Worm (Caenorhabditis elegans) whole organism, L2 larva: ENCODE measurements around the gene Y67D8A.2.
"Not testable (repeated sequence)": the region's sequence is repeated elsewhere in the genome, so short reads cannot be mapped to it uniquely, and the experiment has no call there.

ENCODE experiments used
- alr-1 ChIP-seq: fragments of 150-350 bp; optimal IDR thresholded peaks from 2 replicates; lab custom pipeline; 2014; ENCODE audit warnings: missing biosample characterization, missing genetic modification characterization
- aly-2 ChIP-seq: fragments of 150-350 bp; optimal IDR thresholded peaks from 2 replicates; lab custom pipeline; 2014; ENCODE audit warnings: missing biosample characterization, missing genetic modification characterization
- ama-1 ChIP-seq: fragments of 150-350 bp; optimal IDR thresholded peaks from 2 replicates; lab custom pipeline; 2018; ENCODE audit warnings: inconsistent platforms
- ceh-82 ChIP-seq: fragments of 150-350 bp; optimal IDR thresholded peaks from 2 replicates; lab custom pipeline; 2014; ENCODE audit warnings: missing biosample characterization, missing genetic modification characterization
- elt-3 ChIP-seq: sonication (generic microtip); optimal IDR thresholded peaks from 2 replicates; lab custom pipeline; 2017; ENCODE audit warnings: missing biosample characterization, missing genetic modification characterization
- gmeb-1 ChIP-seq: fragments of 150-350 bp; optimal IDR thresholded peaks from 2 replicates; lab custom pipeline; 2014; ENCODE audit warnings: missing biosample characterization, missing genetic modification characterization
- lin-11 ChIP-seq: fragments of 150-350 bp; sonication (generic microtip); optimal IDR thresholded peaks from 2 replicates; lab custom pipeline; 2014; ENCODE audit warnings: missing biosample characterization, missing genetic modification characterization, inconsistent platforms, mixed read lengths
- lin-13 ChIP-seq: fragments of 150-350 bp; optimal IDR thresholded peaks from 2 replicates; lab custom pipeline; 2014; ENCODE audit warnings: missing biosample characterization, missing genetic modification reagents, missing genetic modification characterization
- lsy-2 ChIP-seq, 2 experiments: fragments of 150-350 bp in 1 of 2; sonication (generic microtip) in 1 of 2; optimal IDR thresholded peaks; 2 replicates each; lab custom pipeline; 2014 to 2017; ENCODE audit warnings: missing biosample characterization in 2 of 2, missing genetic modification characterization in 2 of 2
- mab-5 ChIP-seq: fragments of 150-350 bp; optimal IDR thresholded peaks from 2 replicates; lab custom pipeline; 2014; ENCODE audit warnings: missing biosample characterization, missing genetic modification characterization
- mdl-1 ChIP-seq, 2 experiments: fragments of 150-350 bp in 1 of 2; sonication (generic microtip) in 1 of 2; optimal IDR thresholded peaks; 2 replicates each; lab custom pipeline; 2017; ENCODE audit warnings: missing biosample characterization in 2 of 2, missing genetic modification characterization in 2 of 2
- nhr-11 ChIP-seq: fragments of 150-350 bp; optimal IDR thresholded peaks from 2 replicates; lab custom pipeline; 2014; ENCODE audit warnings: missing biosample characterization, missing genetic modification characterization
- nhr-12 ChIP-seq: fragments of 150-350 bp; optimal IDR thresholded peaks from 2 replicates; lab custom pipeline; 2014; ENCODE audit warnings: missing biosample characterization, missing genetic modification characterization
- nhr-129 ChIP-seq: fragments of 150-350 bp; optimal IDR thresholded peaks from 2 replicates; lab custom pipeline; 2014; ENCODE audit warnings: missing biosample characterization, missing genetic modification characterization
- nhr-21 ChIP-seq: fragments of 150-350 bp; optimal IDR thresholded peaks from 2 replicates; lab custom pipeline; 2014; ENCODE audit warnings: missing biosample characterization, missing genetic modification characterization
- nhr-237 ChIP-seq: fragments of 150-350 bp; optimal IDR thresholded peaks from 2 replicates; lab custom pipeline; 2014; ENCODE audit warnings: missing biosample characterization, missing genetic modification characterization
- nhr-6 ChIP-seq: fragments of 150-350 bp; optimal IDR thresholded peaks from 2 replicates; lab custom pipeline; 2014; ENCODE audit warnings: missing biosample characterization, missing genetic modification characterization
- nhr-77 ChIP-seq: fragments of 150-350 bp; optimal IDR thresholded peaks from 2 replicates; lab custom pipeline; 2014; ENCODE audit warnings: missing biosample characterization, missing genetic modification characterization
- peb-1 ChIP-seq: fragments of 150-350 bp; optimal IDR thresholded peaks from 2 replicates; lab custom pipeline; 2014; ENCODE audit warnings: missing biosample characterization, missing genetic modification characterization
- sem-4 ChIP-seq: fragments of 150-350 bp; optimal IDR thresholded peaks from 2 replicates; lab custom pipeline; 2014; ENCODE audit warnings: missing biosample characterization, missing genetic modification reagents, missing genetic modification characterization
- sma-9 ChIP-seq, 2 experiments: fragments of 150-350 bp in 1 of 2; sonication (generic microtip) in 1 of 2; optimal IDR thresholded peaks; 2 replicates each; lab custom pipeline; 2014 to 2016; ENCODE audit warnings: missing genetic modification characterization in 2 of 2, mild to moderate bottlenecking in 1 of 2, missing biosample characterization in 1 of 2, missing compliant biosample characterization in 1 of 2, missing genetic modification reagents in 1 of 2, moderate library complexity in 1 of 2
- snpc-4 ChIP-seq: fragments of 150-350 bp; optimal IDR thresholded peaks from 2 replicates; lab custom pipeline; 2014; ENCODE audit warnings: missing biosample characterization, missing genetic modification characterization
- unc-62 ChIP-seq: fragments of 150-350 bp; optimal IDR thresholded peaks from 2 replicates; lab custom pipeline; 2014; ENCODE audit warnings: missing biosample characterization, missing genetic modification reagents, missing genetic modification characterization
- zag-1 ChIP-seq: fragments of 150-350 bp; optimal IDR thresholded peaks from 2 replicates; lab custom pipeline; 2014; ENCODE audit warnings: missing biosample characterization, missing genetic modification characterization
- ztf-1 ChIP-seq: fragments of 200-800 bp; sonication (Bioruptor generic); conservative IDR thresholded peaks from 2 replicates; pipeline ENCODE4 v1.3.6; 2022; ENCODE audit warnings: missing genetic modification characterization, missing compliant biosample characterization
- ztf-11 ChIP-seq: sonication (generic microtip); optimal IDR thresholded peaks from 2 replicates; lab custom pipeline; 2017; ENCODE audit warnings: missing biosample characterization, missing genetic modification characterization

Gene Y67D8A.2

ce11 chrIV:3296578-3297549, 74.6 kb downstream of the Y67D8A.2 start:
- TF ChIP-seq nhr-21 (tag; lab: Kevin White, UChicago) (no peak), nhr-237 (tag; lab: Kevin White, UChicago) (no peak), lin-13 (GFP tag; lab: Kevin White, UChicago) (no peak), ztf-1 (GFP tag; lab: Robert Waterston, UW) (no peak), snpc-4 (tag; lab: Kevin White, UChicago) (no peak), mab-5 (tag; lab: Kevin White, UChicago) (no peak), nhr-129 (tag; lab: Kevin White, UChicago) (no peak), zag-1 (tag; lab: Kevin White, UChicago) (no peak)

- TF ChIP-seq ztf-11 (tag; lab: Kevin White, UChicago) (no peak), alr-1 (tag; lab: Kevin White, UChicago) (no peak), gmeb-1 (no peak), nhr-11 (no peak), elt-3 (tag; lab: Kevin White, UChicago) (no peak)
Measured at ce11 chrIV:3298300-3298699, 76.1 kb downstream of the Y67D8A.2 start, which contains the start of gene W08E12.6. TSS of gene W08E12.6 (plus strand) at chrIV:3298600.

ce11 chrIV:3299229-3299628, 77.0 kb downstream of the Y67D8A.2 start:
- no peak for TF ChIP-seq ama-1 (lab: Kevin White, UChicago)
- TF ChIP-seq ceh-82: no peak
- no peak for TF ChIP-seq sem-4 (tag; lab: Kevin White, UChicago)
- no peak for TF ChIP-seq ztf-1 (GFP tag; lab: Robert Waterston, UW)
- TF ChIP-seq nhr-12 (tag; lab: Kevin White, UChicago): no peak

- TF ChIP-seq lin-13 (GFP tag; lab: Kevin White, UChicago): no peak
- no peak for TF ChIP-seq aly-2 (tag; lab: Kevin White, UChicago)
- no peak for TF ChIP-seq nhr-12 (tag; lab: Kevin White, UChicago)
- no peak for TF ChIP-seq unc-62
- TF ChIP-seq sma-9 (GFP tag; optimal IDR thresholded peaks at IDR 0.05; lab: Kevin White, UChicago): no peak
- no peak for TF ChIP-seq sma-9 (tag; optimal IDR thresholded peaks at IDR 0.05; lab: Kevin White, UChicago)
- no peak for TF ChIP-seq mdl-1 (tag; optimal IDR thresholded peaks at IDR 0.05; lab: Kevin White, UChicago)
- no peak for TF ChIP-seq nhr-6 (tag; lab: Kevin White, UChicago)
- no peak for TF ChIP-seq lin-11 (tag; lab: Kevin White, UChicago)
- no peak for TF ChIP-seq nhr-77 (tag; lab: Kevin White, UChicago)
- TF ChIP-seq lsy-2 (tag; optimal IDR thresholded peaks at IDR 0.05; lab: Kevin White, UChicago): no peak
- TF ChIP-seq gmeb-1: no peak
Measured at ce11 chrIV:3300492-3300891, 78.3 kb downstream of the Y67D8A.2 start, which contains the start of gene W08E12.5. TSS of gene W08E12.5 (plus strand) at chrIV:3300792.

ce11 chrIV:3302058-3302457, 79.8 kb downstream of the Y67D8A.2 start, which contains the start of gene W08E12.4:
TSS of gene W08E12.4 (plus strand) at chrIV:3302358.
- TF ChIP-seq ama-1 (lab: Kevin White, UChicago); nhr-6 (tag; lab: Kevin White, UChicago); peb-1 (tag; lab: Kevin White, UChicago): not testable (repeated sequence)
- TF ChIP-seq, all 48 proteins: peak for 0; not testable (repeated sequence) for 48
